Fruit fly (Drosophila melanogaster) S2 (cell line): ENCODE data around the gene CG18731.

Experiments
- CG8478 ChIP-seq: fragments of >200 bp; optimal IDR thresholded peaks from 2 replicates; lab custom pipeline; 2018
- CTCF ChIP-seq, 2 experiments: fragments of >200 bp; optimal IDR thresholded peaks; 2 replicates each; lab custom pipeline; 2018

DNA sequence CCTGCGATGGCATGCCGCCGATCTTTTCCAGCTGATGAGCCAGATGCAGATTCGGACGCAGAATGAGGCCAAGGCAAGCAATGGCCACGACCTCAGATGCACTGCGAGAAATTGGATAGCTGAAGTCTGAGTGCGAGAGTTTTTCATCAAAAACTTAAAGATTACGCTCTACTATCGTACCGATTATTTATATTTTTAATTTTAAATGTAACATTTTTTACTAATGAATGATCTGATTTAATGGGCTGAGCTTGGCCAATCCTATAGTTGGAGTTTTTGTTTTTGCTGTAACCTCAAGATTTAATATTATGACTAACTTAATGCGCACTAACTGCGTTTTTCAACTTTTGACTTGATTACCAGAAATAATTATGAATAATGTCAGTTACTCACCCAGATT, 37.5 kb downstream of the CG18731 start:
- TF ChIP-seq CTCF (optimal IDR thresholded peaks at IDR 0.05; lab: Kevin White, UChicago) (no peak), CG8478 (lab: Kevin White, UChicago) (no peak)
